Fruit fly (Drosophila melanogaster) whole organism, embryonic: Measurements from ENCODE around the gene CG5902.
A peak's percentile ranks its signal among the peaks of the same experiment; 100 is the strongest.

Experiments
- Adf1 ChIP-seq: fragments of 200-800 bp; sonication (Bioruptor generic); IDR thresholded peaks from 2 replicates; pipeline ENCODE4 v1.3.6; 2022; ENCODE audit warnings: missing biosample characterization, missing genetic modification characterization
- Atf6 ChIP-seq: fragments of 200-800 bp; sonication (Bioruptor generic); IDR thresholded peaks from 2 replicates; pipeline ENCODE4 v1.3.6; 2022; ENCODE audit warnings: missing biosample characterization, missing genetic modification characterization
- B-H2 ChIP-seq: fragments of 200-800 bp; sonication (Bioruptor generic); optimal IDR thresholded peaks from 2 replicates; lab custom pipeline; 2018; ENCODE audit warnings: missing biosample characterization, mild to moderate bottlenecking, missing genetic modification characterization
- CG10267 ChIP-seq: fragments of 200-800 bp; sonication (Bioruptor generic); optimal IDR thresholded peaks from 2 replicates; lab custom pipeline; 2018; ENCODE audit warnings: missing biosample characterization, mild to moderate bottlenecking, missing genetic modification characterization, moderate library complexity
- CG11247 ChIP-seq: fragments of 200-800 bp; sonication (Bioruptor generic); IDR thresholded peaks from 2 replicates; pipeline ENCODE4 v1.3.6; 2022; ENCODE audit warnings: missing biosample characterization, missing genetic modification characterization
- CG11504 ChIP-seq: fragments of 200-800 bp; sonication (Bioruptor generic); optimal IDR thresholded peaks from 3 replicates; lab custom pipeline; 2019; ENCODE audit warnings: missing biosample characterization, mild to moderate bottlenecking, missing genetic modification characterization, moderate library complexity
- CG14014 ChIP-seq: fragments of 200-800 bp; sonication (Bioruptor generic); IDR thresholded peaks from 2 replicates; pipeline ENCODE4 v1.3.6; 2022; ENCODE audit warnings: missing biosample characterization, missing genetic modification characterization
- CG14965 ChIP-seq: fragments of 200-800 bp; sonication (Bioruptor generic); optimal IDR thresholded peaks from 2 replicates; lab custom pipeline; 2016; ENCODE audit warnings: missing biosample characterization, missing genetic modification characterization, borderline replicate concordance
- CG15696 ChIP-seq: fragments of 200-800 bp; sonication (Bioruptor generic); optimal IDR thresholded peaks from 2 replicates; lab custom pipeline; 2019; ENCODE audit warnings: missing biosample characterization, mild to moderate bottlenecking, missing genetic modification characterization, moderate library complexity
- CG17186 ChIP-seq: fragments of 200-800 bp; sonication (Bioruptor generic); optimal IDR thresholded peaks from 3 replicates; lab custom pipeline; 2017; ENCODE audit warnings: missing biosample characterization, missing genetic modification reagents, missing genetic modification characterization
- CG17359 ChIP-seq: fragments of 200-800 bp; sonication (Bioruptor generic); optimal IDR thresholded peaks from 3 replicates; lab custom pipeline; 2018; ENCODE audit warnings: missing biosample characterization, mild to moderate bottlenecking, missing genetic modification characterization, moderate library complexity
- CG2129 ChIP-seq: fragments of 200-800 bp; sonication (Bioruptor generic); IDR thresholded peaks from 2 replicates; pipeline ENCODE4 v1.3.6; 2022; ENCODE audit warnings: missing biosample characterization, missing genetic modification characterization; ENCODE audit not compliant: partially characterized antibody
- CG33213 ChIP-seq: fragments of 200-800 bp; sonication (Bioruptor generic); optimal IDR thresholded peaks from 3 replicates; lab custom pipeline; 2016; ENCODE audit warnings: missing biosample characterization, missing genetic modification characterization
- CG33557 ChIP-seq: fragments of 200-800 bp; sonication (Bioruptor generic); optimal IDR thresholded peaks from 2 replicates; lab custom pipeline; 2019; ENCODE audit warnings: missing biosample characterization, mild to moderate bottlenecking, missing genetic modification characterization, moderate library complexity
- CG43689 ChIP-seq: fragments of 200-800 bp; sonication (Bioruptor generic); IDR thresholded peaks from 2 replicates; pipeline ENCODE4 v1.3.6; 2022; ENCODE audit warnings: missing biosample characterization, missing genetic modification characterization
- CG6813 ChIP-seq: fragments of 200-800 bp; sonication (Bioruptor generic); optimal IDR thresholded peaks from 2 replicates; lab custom pipeline; 2017; ENCODE audit warnings: missing biosample characterization, missing genetic modification characterization, mild to moderate bottlenecking, moderate library complexity, missing genetic modification reagents
- CG7271 ChIP-seq: fragments of 200-800 bp; sonication (Bioruptor generic); optimal IDR thresholded peaks from 2 replicates; lab custom pipeline; 2018; ENCODE audit warnings: missing biosample characterization, mild to moderate bottlenecking, missing genetic modification characterization, moderate library complexity
- CG8290 ChIP-seq, 3 experiments: fragments of 200-800 bp; sonication (Bioruptor generic); optimal IDR thresholded peaks; 2 replicates each; lab custom pipeline; 2016 to 2019; ENCODE audit warnings: missing biosample characterization in 3 of 3, missing genetic modification characterization in 3 of 3, mild to moderate bottlenecking in 2 of 3, moderate library complexity in 1 of 3
- CG8924 ChIP-seq: fragments of 200-800 bp; optimal IDR thresholded peaks from 3 replicates; lab custom pipeline; 2019; ENCODE audit warnings: missing biosample characterization, mild to moderate bottlenecking, missing genetic modification characterization, moderate library complexity
- Camta ChIP-seq: fragments of 200-800 bp; sonication (Bioruptor generic); optimal IDR thresholded peaks from 2 replicates; lab custom pipeline; 2016; ENCODE audit warnings: missing biosample characterization, missing genetic modification characterization
- D19A ChIP-seq: fragments of 200-800 bp; optimal IDR thresholded peaks from 3 replicates; lab custom pipeline; 2019; ENCODE audit warnings: missing biosample characterization, mild to moderate bottlenecking, missing genetic modification characterization, moderate library complexity
- D19B ChIP-seq: fragments of 200-800 bp; sonication (Bioruptor generic); optimal IDR thresholded peaks from 2 replicates; lab custom pipeline; 2017; ENCODE audit warnings: missing biosample characterization, mild to moderate bottlenecking, missing genetic modification characterization
- Dfd ChIP-seq, 2 experiments: fragments of >200 bp; optimal IDR thresholded peaks; 2 replicates each; lab custom pipeline; 2017; ENCODE audit warnings: missing biosample characterization in 2 of 2, missing genetic modification characterization in 2 of 2
- ERR ChIP-seq: fragments of 200-800 bp; sonication (Bioruptor generic); optimal IDR thresholded peaks from 2 replicates; lab custom pipeline; 2016; ENCODE audit warnings: missing biosample characterization, missing genetic modification characterization
- Fer2 ChIP-seq: fragments of 200-800 bp; sonication (Bioruptor generic); optimal IDR thresholded peaks from 2 replicates; lab custom pipeline; 2018; ENCODE audit warnings: missing biosample characterization, mild to moderate bottlenecking, missing genetic modification characterization, moderate library complexity
- HLHmδ ChIP-seq: fragments of 200-800 bp; sonication (Bioruptor generic); optimal IDR thresholded peaks from 2 replicates; lab custom pipeline; 2018; ENCODE audit warnings: missing biosample characterization, mild to moderate bottlenecking, missing genetic modification characterization, moderate library complexity
- Lhr ChIP-seq: fragments of 200-800 bp; sonication (Bioruptor generic); optimal IDR thresholded peaks from 3 replicates; lab custom pipeline; 2017; ENCODE audit warnings: mild to moderate bottlenecking, missing biosample characterization, missing genetic modification reagents, missing genetic modification characterization
- Meics ChIP-seq: fragments of 200-800 bp; sonication (Bioruptor generic); optimal IDR thresholded peaks from 2 replicates; lab custom pipeline; 2017; ENCODE audit warnings: missing biosample characterization, mild to moderate bottlenecking, missing genetic modification characterization
- Oli ChIP-seq: fragments of 200-800 bp; sonication (Bioruptor generic); optimal IDR thresholded peaks from 2 replicates; lab custom pipeline; 2018; ENCODE audit warnings: missing biosample characterization, mild to moderate bottlenecking, missing genetic modification characterization, moderate library complexity
- Six4 ChIP-seq: fragments of 200-800 bp; sonication (Bioruptor generic); optimal IDR thresholded peaks from 2 replicates; lab custom pipeline; 2016; ENCODE audit warnings: missing biosample characterization, missing genetic modification characterization
- amos ChIP-seq: fragments of 200-800 bp; sonication (Bioruptor generic); IDR thresholded peaks from 2 replicates; pipeline ENCODE4 v1.3.6; 2022; ENCODE audit warnings: missing biosample characterization, missing genetic modification characterization; ENCODE audit not compliant: partially characterized antibody
- ap ChIP-seq: fragments of 200-800 bp; sonication (Bioruptor generic); IDR thresholded peaks from 2 replicates; pipeline ENCODE4 v1.3.6; 2022; ENCODE audit warnings: missing biosample characterization, missing genetic modification characterization
- crc ChIP-seq: fragments of 200-800 bp; sonication (Bioruptor generic); optimal IDR thresholded peaks from 2 replicates; lab custom pipeline; 2016; ENCODE audit warnings: missing biosample characterization, missing genetic modification characterization
- crol ChIP-seq: fragments of 200-800 bp; sonication (Bioruptor generic); IDR thresholded peaks from 2 replicates; pipeline ENCODE4 v1.3.6; 2022; ENCODE audit warnings: missing biosample characterization, missing genetic modification characterization
- dysf ChIP-seq: fragments of 200-800 bp; sonication (Bioruptor generic); IDR thresholded peaks from 3 replicates; pipeline ENCODE4 v1.3.6; 2022; ENCODE audit warnings: missing biosample characterization, missing genetic modification characterization
- ewg ChIP-seq: fragments of 200-800 bp; sonication (Bioruptor generic); optimal IDR thresholded peaks from 3 replicates; lab custom pipeline; 2017; ENCODE audit warnings: mild to moderate bottlenecking, missing biosample characterization, missing genetic modification reagents, missing genetic modification characterization
- gro ChIP-seq: fragments of 200-800 bp; sonication (Bioruptor generic); optimal IDR thresholded peaks from 2 replicates; lab custom pipeline; 2016; ENCODE audit warnings: missing biosample characterization, missing genetic modification characterization
- hkb ChIP-seq, 2 experiments: fragments of 200-800 bp in 1 of 2; fragments of >200 bp in 1 of 2; sonication (Bioruptor generic) in 1 of 2; IDR thresholded peaks in 1 of 2; optimal IDR thresholded peaks in 1 of 2; 2 replicates each; pipeline versions ENCODE4 v1.3.6 to Lab custom; 2017 to 2022; ENCODE audit warnings: missing biosample characterization in 1 of 2, missing genetic modification characterization in 1 of 2
- lbe ChIP-seq: fragments of 200-800 bp; sonication (Bioruptor generic); optimal IDR thresholded peaks from 2 replicates; lab custom pipeline; 2016; ENCODE audit warnings: missing biosample characterization, mild to moderate bottlenecking, missing genetic modification characterization
- oc ChIP-seq: fragments of 200-800 bp; sonication (Bioruptor generic); optimal IDR thresholded peaks from 2 replicates; lab custom pipeline; 2018; ENCODE audit warnings: missing biosample characterization, mild to moderate bottlenecking, missing genetic modification characterization, moderate library complexity
- p53 ChIP-seq: fragments of 200-800 bp; sonication (Bioruptor generic); optimal IDR thresholded peaks from 2 replicates; lab custom pipeline; 2016; ENCODE audit warnings: missing biosample characterization, missing genetic modification characterization
- prd ChIP-seq, 3 experiments: fragments of >200 bp in 2 of 3; fragments of 200-800 bp in 1 of 3; sonication (Bioruptor generic) in 1 of 3; optimal IDR thresholded peaks in 2 of 3; IDR thresholded peaks in 1 of 3; 2 replicates in 2 of 3; 3 replicates in 1 of 3; pipeline versions ENCODE4 v1.3.6 to Lab custom; 2017 to 2022; ENCODE audit warnings: missing biosample characterization in 1 of 3, missing genetic modification characterization in 1 of 3
- psq ChIP-seq: fragments of 200-800 bp; sonication (Bioruptor generic); optimal IDR thresholded peaks from 2 replicates; lab custom pipeline; 2017; ENCODE audit warnings: missing biosample characterization, missing genetic modification characterization
- sc ChIP-seq, 3 experiments: fragments of >200 bp in 2 of 3; fragments of 200-800 bp in 1 of 3; sonication (Bioruptor generic) in 1 of 3; optimal IDR thresholded peaks; 2 replicates in 2 of 3; 3 replicates in 1 of 3; lab custom pipeline; 2017; ENCODE audit warnings: mild to moderate bottlenecking in 1 of 3, missing biosample characterization in 1 of 3, missing genetic modification characterization in 1 of 3, missing genetic modification reagents in 1 of 3
- stwl ChIP-seq: fragments of 200-800 bp; sonication (Bioruptor generic); optimal IDR thresholded peaks from 3 replicates; lab custom pipeline; 2018; ENCODE audit warnings: missing biosample characterization, mild to moderate bottlenecking, missing genetic modification characterization, moderate library complexity

CG5902 gene

dm6 chr3R:23992823-23993797, 6.7 kb downstream of the CG5902 start, which contains the start of the genes Epp and Rab7 (continued):
- TF ChIP-seq CG8290 (GFP tag; optimal IDR thresholded peaks at IDR 0.05; lab: Kevin White, UChicago), result peak; percentile 23
- peak in 1 of 2 experiments; percentile 73 for TF ChIP-seq CG8290 (tag; optimal IDR thresholded peaks at IDR 0.05; lab: Kevin White, UChicago)
- peak; percentile 95 for TF ChIP-seq amos
- TF ChIP-seq Oli, result no peak
- peak; percentile 66 for TF ChIP-seq crol (GFP tag; lab: Robert Waterston, UW)
- TF ChIP-seq HLHmδ (GFP tag; lab: Kevin White, UChicago), result no peak
- TF ChIP-seq CG33213 (GFP tag; lab: Kevin White, UChicago), result peak; percentile 51
- peak; percentile 28 for TF ChIP-seq CG7271 (tag; lab: Kevin White, UChicago)
- TF ChIP-seq Meics (GFP tag; lab: Kevin White, UChicago), result peak; percentile 27
- no peak for TF ChIP-seq CG33557 (GFP tag; lab: Kevin White, UChicago)
- no peak for TF ChIP-seq prd (optimal IDR thresholded peaks at IDR 0.05; lab: Kevin White, UChicago)
- TF ChIP-seq prd (GFP tag; IDR thresholded peaks at IDR 0.05; lab: Robert Waterston, UW), result peak; percentile 43; the same call in 2 of the 3 replicates
- peak; percentile 88 for TF ChIP-seq CG17186 (GFP tag; lab: Kevin White, UChicago)
- peak; percentile 96 for TF ChIP-seq CG10267 (tag; lab: Kevin White, UChicago)
- peak; percentile 56 for TF ChIP-seq lbe (GFP tag; lab: Kevin White, UChicago)
- no peak for TF ChIP-seq oc
- TF ChIP-seq Lhr (GFP tag; lab: Kevin White, UChicago), result peak; percentile 2
- TF ChIP-seq CG11504 (tag; lab: Kevin White, UChicago), result no peak
- TF ChIP-seq gro, result peak; percentile 78
- 0 out of 2 replicates have a peak, but pooled peaks have one; percentile 15 for TF ChIP-seq CG14014 (GFP tag; lab: Robert Waterston, UW)
- TF ChIP-seq crc (GFP tag; lab: Kevin White, UChicago), result no peak
- TF ChIP-seq hkb (optimal IDR thresholded peaks at IDR 0.05; lab: Kevin White, UChicago), result no peak
- no peak for TF ChIP-seq hkb (GFP tag; IDR thresholded peaks at IDR 0.05; lab: Robert Waterston, UW)
- TF ChIP-seq D19B (GFP tag; lab: Kevin White, UChicago), result no peak
- TF ChIP-seq Six4 (GFP tag; lab: Kevin White, UChicago), result no peak
- TF ChIP-seq Dfd (GFP tag; optimal IDR thresholded peaks at IDR 0.05; lab: Kevin White, UChicago), result no peak
- TF ChIP-seq p53 (GFP tag; lab: Kevin White, UChicago), result peak; percentile 32
- no peak for TF ChIP-seq CG14965 (GFP tag; lab: Kevin White, UChicago)
- no peak for TF ChIP-seq CG15696 (tag; lab: Kevin White, UChicago)
- TF ChIP-seq CG43689 (GFP tag; lab: Robert Waterston, UW), result no peak
- TF ChIP-seq B-H2 (GFP tag; lab: Kevin White, UChicago), result peak; percentile 81
- TF ChIP-seq Camta (GFP tag; lab: Kevin White, UChicago), result peak; percentile 5
- TF ChIP-seq sc (optimal IDR thresholded peaks at IDR 0.05; lab: Kevin White, UChicago), result no peak
- TF ChIP-seq sc (GFP tag; optimal IDR thresholded peaks at IDR 0.05; lab: Kevin White, UChicago), result no peak
- peak; percentile 12 for TF ChIP-seq ewg
- no peak for TF ChIP-seq D19A (tag; lab: Kevin White, UChicago)
- 0 out of 2 replicates have a peak, but pooled peaks have one; percentile 41 for TF ChIP-seq CG11247
- no peak for TF ChIP-seq CG17359
- no peak for TF ChIP-seq psq
- peak; percentile 23 for TF ChIP-seq Fer2 (tag; lab: Kevin White, UChicago)
- TF ChIP-seq CG6813 (GFP tag; lab: Kevin White, UChicago), result no peak
- TF ChIP-seq CG8924 (tag; lab: Kevin White, UChicago), result peak; percentile 56
- peak; percentile 82 for TF ChIP-seq stwl (tag; lab: Kevin White, UChicago)
- TF ChIP-seq dysf, result peak; percentile 32; the same call in 1 of the 3 replicates
- TF ChIP-seq CG2129 (GFP tag; lab: Robert Waterston, UW), result peak; percentile 64
- TF ChIP-seq Atf6 (GFP tag; lab: Robert Waterston, UW), result no peak
- no peak for TF ChIP-seq ap (GFP tag; lab: Robert Waterston, UW)
- TF ChIP-seq ERR (GFP tag; lab: Kevin White, UChicago), result peak; percentile 45
- no peak for TF ChIP-seq Adf1 (GFP tag; lab: Robert Waterston, UW)
